Worm (Caenorhabditis elegans) whole organism, L4/young adult: ENCODE measurements around the gene srxa-6.

ENCODE experiments used
- W03F9.2 ChIP-seq: fragments of 150-350 bp; optimal IDR thresholded peaks from 2 replicates; lab custom pipeline; 2014; ENCODE audit warnings: missing biosample characterization, missing genetic modification characterization
- dao-5 ChIP-seq: sonication (generic microtip); optimal IDR thresholded peaks from 2 replicates; lab custom pipeline; 2016; ENCODE audit warnings: missing genotype, missing genetic modification characterization, moderate library complexity, missing compliant biosample characterization
- him-1 ChIP-seq: sonication (generic microtip); optimal IDR thresholded peaks from 2 replicates; lab custom pipeline; 2016; ENCODE audit warnings: missing genotype, missing genetic modification reagents, missing genetic modification characterization, missing compliant biosample characterization

The srxa-6 gene

DNA sequence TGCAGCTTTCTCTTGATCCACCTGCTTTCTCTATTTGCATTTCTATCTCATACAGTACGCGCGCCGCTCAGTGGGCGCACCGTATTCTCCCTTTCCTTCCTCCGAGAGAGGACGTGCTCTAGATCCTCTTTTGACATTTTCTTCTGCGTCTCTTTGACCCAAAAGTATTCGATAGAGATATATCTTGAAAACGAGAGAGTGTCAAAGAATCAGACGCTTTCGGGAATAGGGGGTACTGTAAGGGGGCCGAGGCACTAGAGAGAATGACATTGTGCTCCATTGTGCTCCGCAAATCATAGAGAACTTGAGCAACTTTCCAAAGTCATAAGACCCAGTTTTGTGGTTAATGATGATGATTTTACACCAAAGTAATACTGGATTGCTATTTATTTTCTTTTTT is 14.3 kb downstream of the srxa-6 start:
- TF ChIP-seq W03F9.2, result no peak

DNA sequence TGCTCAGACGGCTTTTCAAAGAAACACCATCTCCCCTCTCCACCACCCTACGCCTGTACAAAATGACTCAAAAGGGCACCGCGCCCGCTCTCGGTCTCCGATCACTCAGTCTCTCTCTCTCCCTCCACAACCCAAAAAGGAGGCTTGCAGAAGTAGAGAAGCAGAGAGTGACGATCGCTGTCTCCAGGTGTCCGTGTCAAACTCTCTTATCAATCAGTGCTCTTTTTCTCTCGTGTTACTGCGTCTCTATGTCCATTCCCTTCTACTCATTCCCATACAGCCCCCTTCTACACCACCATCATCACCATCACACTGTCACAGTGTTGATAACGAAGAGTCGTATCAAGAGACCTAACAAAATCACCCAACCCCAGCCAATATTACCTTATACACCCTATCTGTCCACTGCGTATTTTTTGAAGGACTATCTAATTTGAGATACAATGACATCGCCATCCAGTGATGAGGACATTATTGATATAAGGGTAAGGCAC is 17.9 kb downstream of the srxa-6 start, which contains the start of gene pha-4:
Gene pha-4 (plus strand): TSS at position 444 of the 494 bp plus-strand sequence.
- no peak for TF ChIP-seq him-1 (tag; lab: Kevin White, UChicago)
- TF ChIP-seq dao-5 (tag; lab: Kevin White, UChicago), result no peak
- no peak for TF ChIP-seq W03F9.2

DNA sequence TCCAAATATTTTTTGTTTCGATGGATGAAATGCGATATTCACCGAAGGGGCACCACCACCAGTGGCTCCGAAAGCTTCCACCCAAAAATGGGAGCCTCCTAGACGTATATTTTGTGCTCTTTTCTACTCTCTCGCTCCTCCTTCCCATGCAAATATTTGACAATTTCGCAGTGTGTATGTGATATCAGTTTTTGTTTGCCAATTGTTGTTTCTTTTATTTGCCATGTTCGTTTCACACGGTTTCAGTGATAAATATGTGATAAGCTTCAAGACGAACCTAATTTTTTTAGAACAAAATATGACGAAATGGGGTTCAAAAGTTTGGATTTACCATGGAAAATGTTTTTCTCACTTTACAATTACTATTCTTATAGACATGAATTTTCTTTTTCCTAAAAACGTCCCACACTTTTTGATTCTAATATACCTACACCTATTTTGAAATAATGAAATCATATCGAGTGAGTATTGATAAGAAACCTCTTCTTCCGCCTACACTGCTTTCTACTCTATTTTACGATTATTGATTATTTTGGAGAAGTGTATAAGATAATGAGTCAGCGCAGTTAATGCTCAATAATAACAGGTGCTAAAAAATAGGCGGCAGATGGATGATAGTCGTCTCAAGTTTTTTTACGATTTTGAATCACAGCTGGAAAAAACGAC is 19.2 kb downstream of the srxa-6 start:
- no peak for TF ChIP-seq dao-5 (tag; lab: Kevin White, UChicago)
- TF ChIP-seq him-1 (tag; lab: Kevin White, UChicago), result no peak
- no peak for TF ChIP-seq W03F9.2

DNA sequence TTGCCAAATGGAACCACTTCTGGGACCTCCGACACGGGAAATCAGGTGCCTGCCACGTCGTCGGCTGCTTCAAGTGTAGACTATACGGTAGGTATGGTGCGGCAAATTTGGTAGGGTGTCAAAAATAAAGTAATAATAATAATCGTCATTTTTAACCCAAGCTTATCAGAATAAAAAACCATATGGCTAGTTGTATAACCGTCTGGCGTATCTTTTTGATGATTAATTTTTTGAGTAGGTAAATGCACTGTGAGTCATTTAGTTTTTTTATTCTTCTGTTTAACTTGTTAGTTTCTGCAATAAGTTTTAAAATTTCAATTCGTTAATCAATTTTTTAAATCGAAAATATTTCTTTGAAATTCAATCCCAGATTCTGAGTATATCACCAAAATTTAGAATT is 20.7 kb downstream of the srxa-6 start:
- TF ChIP-seq him-1 (tag; lab: Kevin White, UChicago) (no peak), W03F9.2 (no peak), dao-5 (tag; lab: Kevin White, UChicago) (no peak)

DNA sequence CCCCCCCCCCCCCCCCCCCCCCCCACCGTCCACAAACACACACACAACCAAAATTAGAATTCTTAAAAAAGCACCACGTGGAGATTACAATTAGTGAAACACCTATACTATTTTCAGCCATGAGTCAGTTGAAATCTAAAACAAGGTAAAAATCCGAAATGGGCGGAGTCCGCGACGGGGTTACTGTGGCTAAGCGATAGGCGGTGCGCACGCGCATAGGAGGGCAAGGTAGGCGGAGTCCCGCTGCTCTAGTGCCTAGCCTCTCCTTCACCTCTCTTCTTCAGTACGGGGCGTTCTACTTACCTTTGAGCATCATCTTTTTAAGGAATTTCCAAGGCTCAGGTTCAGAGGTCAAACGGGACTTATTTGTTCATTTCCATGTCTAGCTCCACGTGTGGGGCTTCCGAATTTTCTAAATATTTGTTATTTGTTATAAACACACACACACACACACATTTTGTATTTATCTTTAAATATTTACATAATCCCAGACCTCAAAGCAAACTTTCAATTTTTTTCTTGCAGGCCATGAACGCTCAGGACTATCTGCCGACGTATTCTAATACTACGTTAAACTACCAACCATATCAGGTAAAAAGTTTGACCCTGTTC is 21.7 kb downstream of the srxa-6 start:
- TF ChIP-seq W03F9.2 (no peak), dao-5 (tag; lab: Kevin White, UChicago) (no peak), him-1 (tag; lab: Kevin White, UChicago) (no peak)

DNA sequence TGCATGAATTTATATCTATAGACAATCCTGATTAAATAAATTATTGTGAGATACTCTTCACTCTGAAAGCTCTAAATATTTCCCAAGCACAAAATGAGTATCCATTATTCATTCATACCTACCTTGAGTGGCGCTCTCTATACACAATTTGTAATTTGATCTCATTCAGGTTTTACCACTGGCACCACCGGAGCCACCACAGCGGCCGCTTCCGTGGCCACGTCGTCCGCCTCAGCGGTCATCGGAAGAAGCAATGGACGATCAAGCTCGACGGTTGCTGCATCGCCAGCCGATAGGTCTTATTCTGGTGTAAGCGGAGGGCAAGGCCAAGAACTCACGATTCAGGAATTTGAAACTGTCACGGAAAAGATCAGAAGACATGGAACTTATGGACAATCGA is 22.5 kb downstream of the srxa-6 start:
- TF ChIP-seq him-1 (tag; lab: Kevin White, UChicago), result no peak
- no peak for TF ChIP-seq W03F9.2

DNA sequence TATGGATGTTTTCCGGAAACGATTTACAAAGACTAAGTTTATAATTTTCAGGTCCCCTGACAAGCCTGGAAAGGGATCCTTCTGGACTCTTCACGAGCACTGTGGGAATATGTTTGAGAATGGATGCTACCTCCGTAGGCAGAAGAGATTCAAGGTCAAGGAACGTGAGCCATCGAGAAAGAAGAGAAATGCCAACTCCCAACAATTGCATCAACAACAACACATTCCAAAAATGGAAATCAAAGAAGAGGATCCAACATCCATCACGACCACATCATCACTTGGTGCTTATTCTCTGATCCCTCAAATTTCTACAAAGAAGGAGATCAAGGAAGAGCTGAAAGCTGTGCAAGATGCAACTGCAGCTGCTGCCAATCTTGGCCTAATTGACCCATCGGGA is 23.3 kb downstream of the srxa-6 start:
- TF ChIP-seq W03F9.2 (no peak), him-1 (tag; lab: Kevin White, UChicago) (no peak), dao-5 (tag; lab: Kevin White, UChicago) (no peak)

DNA sequence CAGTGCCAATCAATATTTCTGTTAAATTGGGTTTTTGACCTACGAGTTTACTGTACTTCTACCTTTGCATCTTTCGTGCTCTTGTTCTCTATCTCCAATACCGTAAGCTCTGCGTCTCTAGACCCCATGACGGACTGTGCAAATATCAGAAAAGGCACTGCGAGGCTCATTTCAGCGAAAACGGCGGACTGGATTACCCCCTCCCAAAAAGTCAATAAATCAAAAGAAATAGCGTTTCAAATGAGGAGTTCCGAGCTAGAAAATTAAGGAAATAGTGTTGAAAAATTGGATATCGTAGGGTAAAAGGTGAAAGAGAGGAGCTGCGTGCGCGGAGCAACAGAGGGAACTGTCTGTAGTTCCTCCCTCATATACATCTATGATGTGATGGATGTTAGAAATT is 27.0 kb downstream of the srxa-6 start:
- no peak for TF ChIP-seq W03F9.2
- no peak for TF ChIP-seq him-1 (tag; lab: Kevin White, UChicago)
- TF ChIP-seq dao-5 (tag; lab: Kevin White, UChicago), result no peak

DNA sequence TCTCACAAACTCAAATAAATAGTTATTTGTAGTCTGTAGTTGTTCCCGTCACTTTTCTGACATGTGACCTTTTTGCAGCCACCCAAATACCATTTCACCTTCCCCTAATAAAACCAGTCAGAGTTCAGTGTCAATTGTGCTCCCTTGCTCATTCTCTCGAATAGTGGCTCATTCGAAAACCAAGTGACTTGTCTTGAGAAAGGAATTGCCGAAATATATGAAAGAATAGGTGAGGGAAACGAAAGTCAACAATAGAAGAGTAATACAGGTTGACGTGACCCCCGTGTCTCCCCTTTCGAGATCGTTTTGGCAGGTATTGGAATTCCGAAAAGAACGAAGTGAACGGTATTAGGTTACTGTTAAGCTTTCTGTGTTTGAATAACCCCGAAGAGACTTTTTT is 28.4 kb downstream of the srxa-6 start:
- TF ChIP-seq him-1 (tag; lab: Kevin White, UChicago), result no peak
- TF ChIP-seq W03F9.2, result no peak
- TF ChIP-seq dao-5 (tag; lab: Kevin White, UChicago), result no peak

DNA sequence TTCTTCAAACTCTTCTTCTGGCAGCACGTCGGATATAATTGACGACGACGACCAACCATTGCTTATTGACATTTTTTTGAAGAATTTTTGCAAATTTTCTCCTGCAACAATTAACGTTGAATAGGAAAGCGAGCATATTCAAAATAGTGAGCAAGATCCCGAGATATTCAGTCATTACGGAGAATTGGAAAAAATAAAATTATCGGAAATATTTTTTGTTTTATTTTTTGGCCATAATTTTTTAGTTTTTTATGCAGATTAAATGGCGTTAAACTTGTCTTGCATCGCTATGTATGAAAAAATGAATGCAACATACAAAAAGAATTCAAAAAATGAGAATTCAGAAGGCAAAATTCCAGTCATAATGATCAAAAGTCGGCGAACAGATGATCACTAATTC is 35.3 kb downstream of the srxa-6 start, which contains the start of gene elp-1:
Gene elp-1 (minus strand): TSS at position 101 of the 400 bp plus-strand sequence.
- no peak for TF ChIP-seq him-1 (tag; lab: Kevin White, UChicago)
- no peak for TF ChIP-seq W03F9.2
- TF ChIP-seq dao-5 (tag; lab: Kevin White, UChicago), result no peak

DNA sequence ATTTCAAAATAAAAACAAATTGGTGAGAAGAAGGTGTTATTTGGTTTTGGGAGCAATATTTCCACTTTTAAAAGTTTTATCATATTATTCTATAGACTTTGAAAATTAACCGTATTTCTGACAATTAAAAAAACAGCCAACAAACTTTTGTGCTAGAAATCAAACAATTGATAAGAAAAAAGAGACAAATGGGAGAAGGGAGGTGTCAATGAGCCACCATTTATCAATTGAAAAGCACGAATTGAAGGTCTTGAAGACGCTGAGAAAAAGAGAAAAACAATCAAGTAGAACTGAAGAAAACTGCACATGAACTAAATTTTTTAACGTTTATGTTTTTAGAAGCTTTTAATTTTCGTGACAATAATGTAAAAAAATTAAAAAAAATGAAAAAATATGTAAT is 36.1 kb downstream of the srxa-6 start:
- TF ChIP-seq W03F9.2 (peak; percentile 8), dao-5 (tag; lab: Kevin White, UChicago) (no peak)

DNA sequence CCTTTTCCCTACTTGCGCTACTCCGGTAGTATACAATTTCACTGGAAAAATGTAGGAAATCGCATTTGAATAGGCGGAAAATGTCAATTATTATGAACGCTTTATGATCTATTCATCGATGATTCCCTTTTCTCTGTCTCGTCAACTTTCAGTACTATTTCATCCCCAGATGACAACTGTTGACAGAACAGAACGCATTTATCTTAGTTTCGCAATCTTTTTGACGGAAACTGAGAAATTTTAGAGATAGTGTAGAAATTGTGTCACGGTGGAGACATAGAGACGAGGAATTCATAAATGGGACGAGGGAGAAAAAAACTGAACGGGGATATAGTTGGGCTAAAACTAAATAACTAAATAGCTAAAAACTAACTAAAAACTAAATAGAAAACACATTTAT is 36.9 kb downstream of the srxa-6 start:
- no peak for TF ChIP-seq W03F9.2
- TF ChIP-seq dao-5 (tag; lab: Kevin White, UChicago), result no peak
- no peak for TF ChIP-seq him-1 (tag; lab: Kevin White, UChicago)

DNA sequence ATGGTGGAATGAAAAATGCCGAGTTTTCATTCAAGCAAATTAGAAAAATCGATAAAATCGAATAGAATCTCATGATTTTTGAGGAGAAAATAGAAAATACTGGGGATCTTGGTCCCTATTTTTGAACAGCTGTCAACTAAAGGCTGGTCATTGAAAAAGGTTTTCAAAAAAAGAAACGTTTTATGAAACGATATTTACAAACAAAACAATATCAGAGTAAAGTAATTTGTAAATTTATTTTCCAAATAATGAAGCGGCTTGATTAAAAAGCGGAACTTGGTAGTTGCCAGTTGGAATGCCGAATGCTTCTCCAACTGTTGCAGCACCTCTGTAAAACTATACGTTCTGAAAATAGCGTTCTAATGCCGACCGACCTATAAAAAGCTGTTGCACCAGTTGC is 38.9 kb downstream of the srxa-6 start, which contains the start of gene F38A6.5:
Gene F38A6.5 (minus strand): TSS at position 101 of the 400 bp plus-strand sequence.
- no peak for TF ChIP-seq him-1 (tag; lab: Kevin White, UChicago)
- no peak for TF ChIP-seq dao-5 (tag; lab: Kevin White, UChicago)
- TF ChIP-seq W03F9.2, result no peak

DNA sequence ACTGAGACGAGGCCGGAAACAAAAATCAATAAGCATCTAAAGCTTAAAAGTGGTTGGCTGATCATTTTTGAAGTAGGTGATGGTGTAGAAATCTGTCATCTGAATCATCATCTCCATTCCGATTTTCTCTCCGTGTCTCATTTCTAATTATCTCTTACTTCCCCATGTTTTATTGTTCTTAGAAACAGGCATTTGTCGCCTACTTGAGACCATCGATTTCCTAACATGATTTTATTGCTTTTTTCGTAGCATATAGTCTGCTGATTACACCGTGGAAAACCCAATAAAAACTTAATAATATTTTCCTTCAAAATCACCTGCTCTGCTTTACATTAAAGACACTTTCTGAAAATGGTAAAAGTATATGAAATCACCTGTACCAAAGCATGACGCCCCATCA is 40.5 kb downstream of the srxa-6 start, which contains the start of gene F38A6.4:
Gene F38A6.4 (minus strand): TSS at position 101 of the 400 bp plus-strand sequence.
- no peak for TF ChIP-seq dao-5 (tag; lab: Kevin White, UChicago)
- no peak for TF ChIP-seq W03F9.2
- TF ChIP-seq him-1 (tag; lab: Kevin White, UChicago), result no peak

DNA sequence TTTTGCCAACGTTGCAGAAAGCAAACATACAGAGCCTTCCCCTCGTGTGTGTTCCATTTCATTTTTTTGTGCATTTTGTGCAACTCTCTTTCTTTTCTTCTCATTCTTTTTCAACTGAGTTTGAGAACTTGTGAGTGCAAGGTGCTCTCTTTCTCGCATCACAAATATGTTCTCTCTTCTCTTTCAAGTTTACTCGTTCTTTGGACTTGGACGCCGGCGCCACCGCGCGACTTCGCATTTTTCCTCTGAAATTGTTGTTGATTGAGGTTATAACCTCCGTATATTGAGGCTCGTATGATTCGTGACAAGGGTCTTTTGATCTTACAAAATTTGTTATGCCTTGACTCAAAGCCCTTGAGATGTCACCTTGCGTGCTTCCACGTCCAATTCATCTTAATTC is 42.0 kb downstream of the srxa-6 start:
- TF ChIP-seq W03F9.2, result peak; percentile 35
- no peak for TF ChIP-seq dao-5 (tag; lab: Kevin White, UChicago)
- peak; percentile 40 for TF ChIP-seq him-1 (tag; lab: Kevin White, UChicago)
